Fruit fly (Drosophila melanogaster) whole organism, embryonic: ENCODE data around the gene Chd64.
A peak's percentile ranks its signal among the peaks of the same experiment; 100 is the strongest.

Experiments
- Antp ChIP-seq: fragments of 200-800 bp; sonication (Bioruptor generic); optimal IDR thresholded peaks from 3 replicates; lab custom pipeline; 2016; ENCODE audit warnings: missing biosample characterization, missing genetic modification characterization
- Atf-2 ChIP-seq: fragments of 200-800 bp; sonication (Bioruptor generic); optimal IDR thresholded peaks from 2 replicates; lab custom pipeline; 2016; ENCODE audit warnings: missing biosample characterization, missing genetic modification characterization
- Awh ChIP-seq: fragments of 200-800 bp; sonication (Bioruptor generic); IDR thresholded peaks from 2 replicates; pipeline ENCODE4, ENCODE4 v1.3.6; 2022; ENCODE audit warnings: missing biosample characterization, missing genetic modification characterization
- B-H1 ChIP-seq: fragments of 200-800 bp; sonication (Bioruptor generic); IDR thresholded peaks from 3 replicates; pipeline ENCODE4 v1.3.6; 2022; ENCODE audit warnings: missing biosample characterization, missing genetic modification characterization
- CG10209 ChIP-seq: fragments of 200-800 bp; sonication (Bioruptor generic); optimal IDR thresholded peaks from 3 replicates; lab custom pipeline; 2017; ENCODE audit warnings: missing biosample characterization, mild to moderate bottlenecking, missing genetic modification characterization, missing genetic modification reagents
- CG10267 ChIP-seq: fragments of 200-800 bp; sonication (Bioruptor generic); optimal IDR thresholded peaks from 2 replicates; lab custom pipeline; 2018; ENCODE audit warnings: missing biosample characterization, mild to moderate bottlenecking, missing genetic modification characterization, moderate library complexity
- CG10462 ChIP-seq: fragments of 200-800 bp; sonication (Bioruptor generic); optimal IDR thresholded peaks from 2 replicates; lab custom pipeline; 2016; ENCODE audit warnings: missing biosample characterization, missing genetic modification characterization
- CG12744 ChIP-seq: fragments of 200-800 bp; sonication (Bioruptor generic); optimal IDR thresholded peaks from 2 replicates; lab custom pipeline; 2016; ENCODE audit warnings: missing biosample characterization, missing genetic modification characterization
- CG14050 ChIP-seq: fragments of 200-800 bp; sonication (Bioruptor generic); IDR thresholded peaks from 3 replicates; pipeline ENCODE4 v1.3.6; 2022; ENCODE audit warnings: missing biosample characterization, missing genetic modification characterization
- CG31365 ChIP-seq: fragments of 200-800 bp; sonication (Bioruptor generic); optimal IDR thresholded peaks from 2 replicates; lab custom pipeline; 2018; ENCODE audit warnings: missing biosample characterization, mild to moderate bottlenecking, missing genetic modification characterization
- CG4328 ChIP-seq: fragments of 200-800 bp; sonication (Bioruptor generic); optimal IDR thresholded peaks from 3 replicates; lab custom pipeline; 2017; ENCODE audit warnings: missing biosample characterization, missing genetic modification reagents, missing genetic modification characterization
- CG43689 ChIP-seq: fragments of 200-800 bp; sonication (Bioruptor generic); IDR thresholded peaks from 2 replicates; pipeline ENCODE4 v1.3.6; 2022; ENCODE audit warnings: missing biosample characterization, missing genetic modification characterization
- CG4707 ChIP-seq: fragments of 200-800 bp; sonication (Bioruptor generic); optimal IDR thresholded peaks from 2 replicates; lab custom pipeline; 2018; ENCODE audit warnings: missing biosample characterization, mild to moderate bottlenecking, missing genetic modification characterization, moderate library complexity
- CG7357 ChIP-seq: fragments of 200-800 bp; sonication (Bioruptor generic); IDR thresholded peaks from 3 replicates; pipeline ENCODE4 v1.3.6; 2022; ENCODE audit warnings: missing biosample characterization, missing genetic modification characterization
- CG7556 ChIP-seq: fragments of 200-800 bp; sonication (Bioruptor generic); optimal IDR thresholded peaks from 2 replicates; lab custom pipeline; 2017; ENCODE audit warnings: missing biosample characterization, mild to moderate bottlenecking, missing genetic modification characterization
- CG8281 ChIP-seq: fragments of 200-800 bp; sonication (Bioruptor generic); optimal IDR thresholded peaks from 2 replicates; lab custom pipeline; 2018; ENCODE audit warnings: missing biosample characterization, mild to moderate bottlenecking, missing genetic modification characterization, moderate library complexity
- CG8359 ChIP-seq: fragments of 200-800 bp; sonication (Bioruptor generic); optimal IDR thresholded peaks from 2 replicates; lab custom pipeline; 2017; ENCODE audit warnings: missing biosample characterization, mild to moderate bottlenecking, missing genetic modification characterization, borderline replicate concordance
- CG8765 ChIP-seq: fragments of 200-800 bp; sonication (Bioruptor generic); IDR thresholded peaks from 2 replicates; pipeline ENCODE4 v1.3.6; 2022; ENCODE audit warnings: missing biosample characterization, missing genetic modification characterization
- CG9727 ChIP-seq: fragments of 200-800 bp; sonication (Bioruptor generic); optimal IDR thresholded peaks from 3 replicates; lab custom pipeline; 2017; ENCODE audit warnings: missing biosample characterization, mild to moderate bottlenecking, missing genetic modification characterization
- CHES-1-like ChIP-seq: fragments of 200-800 bp; sonication (Bioruptor generic); optimal IDR thresholded peaks from 2 replicates; lab custom pipeline; 2016; ENCODE audit warnings: missing biosample characterization, missing genetic modification characterization
- D19B ChIP-seq: fragments of 200-800 bp; sonication (Bioruptor generic); optimal IDR thresholded peaks from 2 replicates; lab custom pipeline; 2017; ENCODE audit warnings: missing biosample characterization, mild to moderate bottlenecking, missing genetic modification characterization
- Dad ChIP-seq: fragments of 200-800 bp; sonication (Bioruptor generic); optimal IDR thresholded peaks from 3 replicates; lab custom pipeline; 2016; ENCODE audit warnings: missing biosample characterization, missing genetic modification characterization
- E2f1 ChIP-seq: fragments of 200-800 bp; sonication (Bioruptor generic); IDR thresholded peaks from 2 replicates; pipeline ENCODE4 v1.3.6; 2022; ENCODE audit warnings: missing biosample characterization, missing genetic modification characterization
- HLHmδ ChIP-seq: fragments of 200-800 bp; sonication (Bioruptor generic); optimal IDR thresholded peaks from 2 replicates; lab custom pipeline; 2018; ENCODE audit warnings: missing biosample characterization, mild to moderate bottlenecking, missing genetic modification characterization, moderate library complexity
- Hr51 ChIP-seq, 2 experiments: fragments of 200-800 bp; sonication (Bioruptor generic); optimal IDR thresholded peaks; 2 replicates in 1 of 2; 3 replicates in 1 of 2; lab custom pipeline; 2016 to 2018; ENCODE audit warnings: missing biosample characterization in 2 of 2, missing genetic modification characterization in 2 of 2, mild to moderate bottlenecking in 1 of 2, moderate library complexity in 1 of 2
- Lpt ChIP-seq: fragments of >200 bp; optimal IDR thresholded peaks from 2 replicates; lab custom pipeline; 2018; ENCODE audit warnings: missing biosample characterization, missing genetic modification characterization
- Max ChIP-seq: fragments of 200-800 bp; sonication (Bioruptor generic); optimal IDR thresholded peaks from 2 replicates; lab custom pipeline; 2016; ENCODE audit warnings: missing biosample characterization, mild to moderate bottlenecking, missing genetic modification characterization
- Myb ChIP-seq: fragments of 200-800 bp; sonication (Bioruptor generic); optimal IDR thresholded peaks from 2 replicates; lab custom pipeline; 2016; ENCODE audit warnings: missing biosample characterization, missing genetic modification characterization
- Oli ChIP-seq: fragments of 200-800 bp; sonication (Bioruptor generic); optimal IDR thresholded peaks from 2 replicates; lab custom pipeline; 2018; ENCODE audit warnings: missing biosample characterization, mild to moderate bottlenecking, missing genetic modification characterization, moderate library complexity
- PHDP ChIP-seq: fragments of 200-800 bp; sonication (Bioruptor generic); optimal IDR thresholded peaks from 3 replicates; lab custom pipeline; 2018; ENCODE audit warnings: missing biosample characterization, mild to moderate bottlenecking, missing genetic modification characterization, moderate library complexity
- Sin3A ChIP-seq: fragments of >200 bp; optimal IDR thresholded peaks from 2 replicates; lab custom pipeline; 2018
- Six4 ChIP-seq: fragments of 200-800 bp; sonication (Bioruptor generic); optimal IDR thresholded peaks from 2 replicates; lab custom pipeline; 2016; ENCODE audit warnings: missing biosample characterization, missing genetic modification characterization
- Sox102F ChIP-seq: fragments of 200-800 bp; sonication (Bioruptor generic); optimal IDR thresholded peaks from 2 replicates; lab custom pipeline; 2018; ENCODE audit warnings: missing biosample characterization, mild to moderate bottlenecking, missing genetic modification characterization, moderate library complexity
- Sry-β ChIP-seq: fragments of 200-800 bp; sonication (Bioruptor generic); optimal IDR thresholded peaks from 2 replicates; lab custom pipeline; 2018; ENCODE audit warnings: missing biosample characterization, mild to moderate bottlenecking, missing genetic modification characterization, moderate library complexity
- Vsx1 ChIP-seq: fragments of 200-800 bp; sonication (Bioruptor generic); optimal IDR thresholded peaks from 2 replicates; lab custom pipeline; 2017; ENCODE audit warnings: missing biosample characterization, mild to moderate bottlenecking, missing genetic modification characterization, missing genetic modification reagents
- ap ChIP-seq: fragments of 200-800 bp; sonication (Bioruptor generic); IDR thresholded peaks from 2 replicates; pipeline ENCODE4 v1.3.6; 2022; ENCODE audit warnings: missing biosample characterization, missing genetic modification characterization
- ara ChIP-seq: fragments of 200-800 bp; sonication (Bioruptor generic); IDR thresholded peaks from 2 replicates; pipeline ENCODE4 v1.3.6; 2022; ENCODE audit warnings: missing biosample characterization, missing genetic modification characterization
- ase ChIP-seq: fragments of 200-800 bp; sonication (Bioruptor generic); IDR thresholded peaks from 3 replicates; pipeline ENCODE4 v1.3.6; 2022; ENCODE audit warnings: missing biosample characterization, missing genetic modification characterization
- ci ChIP-seq: fragments of 200-800 bp; sonication (Bioruptor generic); IDR thresholded peaks from 3 replicates; pipeline ENCODE4 v1.3.6; 2022; ENCODE audit warnings: missing biosample characterization, missing genetic modification characterization
- corto ChIP-seq: fragments of 200-800 bp; sonication (Bioruptor generic); optimal IDR thresholded peaks from 2 replicates; lab custom pipeline; 2016; ENCODE audit warnings: missing biosample characterization, mild to moderate bottlenecking, missing genetic modification characterization, moderate library complexity
- h ChIP-seq: fragments of >200 bp; optimal IDR thresholded peaks from 2 replicates; lab custom pipeline; 2017
- ken ChIP-seq: fragments of 200-800 bp; sonication (Bioruptor generic); IDR thresholded peaks from 3 replicates; pipeline ENCODE4 v1.3.6; 2022; ENCODE audit warnings: missing biosample characterization, missing genetic modification characterization
- pnt ChIP-seq: fragments of 200-800 bp; sonication (Bioruptor generic); optimal IDR thresholded peaks from 3 replicates; lab custom pipeline; 2016; ENCODE audit warnings: missing biosample characterization, missing genetic modification characterization
- sim ChIP-seq: fragments of 200-800 bp; sonication (Bioruptor generic); IDR thresholded peaks from 2 replicates; pipeline ENCODE4 v1.3.6; 2022; ENCODE audit warnings: missing biosample characterization, missing genetic modification characterization
- sima ChIP-seq: fragments of 200-800 bp; sonication (Bioruptor generic); optimal IDR thresholded peaks from 2 replicates; lab custom pipeline; 2016; ENCODE audit warnings: missing biosample characterization, missing genetic modification characterization
- stwl ChIP-seq: fragments of 200-800 bp; sonication (Bioruptor generic); optimal IDR thresholded peaks from 3 replicates; lab custom pipeline; 2018; ENCODE audit warnings: missing biosample characterization, mild to moderate bottlenecking, missing genetic modification characterization, moderate library complexity
- tap ChIP-seq: fragments of 200-800 bp; optimal IDR thresholded peaks from 3 replicates; lab custom pipeline; 2019; ENCODE audit warnings: missing biosample characterization, mild to moderate bottlenecking, missing genetic modification characterization, moderate library complexity
- tio ChIP-seq: fragments of 200-800 bp; sonication (Bioruptor generic); optimal IDR thresholded peaks from 2 replicates; lab custom pipeline; 2017; ENCODE audit warnings: missing biosample characterization, missing genetic modification characterization, inconsistent platforms
- tup ChIP-seq: fragments of 200-800 bp; sonication (Bioruptor generic); optimal IDR thresholded peaks from 2 replicates; lab custom pipeline; 2016; ENCODE audit warnings: missing biosample characterization, mild to moderate bottlenecking, missing genetic modification characterization, moderate library complexity
- vfl ChIP-seq: fragments of 200-800 bp; sonication (Bioruptor generic); optimal IDR thresholded peaks from 2 replicates; lab custom pipeline; 2016; ENCODE audit warnings: missing biosample characterization, missing genetic modification characterization

Gene Chd64

DNA sequence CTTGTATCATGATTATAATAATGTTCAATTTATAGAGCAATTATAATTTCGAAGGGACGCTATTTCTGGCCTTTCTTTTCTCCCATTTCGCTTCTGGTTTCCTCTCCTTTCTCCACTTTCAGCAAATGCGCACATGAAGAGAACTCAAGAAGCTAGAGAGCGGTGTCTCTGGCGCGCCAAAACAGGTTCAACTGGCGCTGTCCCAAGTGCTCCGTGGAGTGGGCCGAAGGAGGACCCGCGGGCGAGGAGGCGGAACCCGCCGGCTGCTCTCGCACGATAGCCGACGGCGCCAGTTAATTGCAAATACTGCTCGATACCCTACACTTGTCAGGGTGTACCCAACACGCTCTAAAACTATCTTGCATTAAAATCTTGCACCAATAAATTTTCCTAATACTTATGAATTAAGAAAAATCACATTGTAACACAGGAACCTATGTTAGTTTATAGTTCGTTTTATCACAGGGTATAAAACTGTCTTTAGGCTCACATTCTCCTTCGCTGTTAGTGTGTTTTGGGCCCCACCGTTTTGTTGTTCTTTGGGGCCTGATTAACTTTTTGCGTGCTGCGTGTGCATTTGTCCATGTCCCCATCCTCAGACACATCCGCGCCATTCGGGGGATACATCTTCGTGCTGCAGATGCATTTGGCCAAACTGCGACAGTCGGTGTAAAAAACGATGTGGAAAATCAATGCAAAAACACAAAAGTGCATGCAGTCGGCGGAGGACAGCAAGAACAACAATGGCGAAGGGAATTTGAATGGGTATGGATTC lies 51.8 kb downstream of the Chd64 start (continued):
- TF ChIP-seq ap (GFP tag; lab: Robert Waterston, UW) (peak; percentile 93), PHDP (tag; lab: Kevin White, UChicago) (peak; percentile 88), Awh (GFP tag; lab: Robert Waterston, UW) (peak; percentile 90), ara (GFP tag; lab: Robert Waterston, UW) (peak; percentile 88), CG4707 (peak; percentile 72), ci (GFP tag; lab: Robert Waterston, UW) (peak; percentile 98), CG8359 (GFP tag; lab: Kevin White, UChicago) (peak; percentile 26), CG10462 (GFP tag; lab: Kevin White, UChicago) (peak; percentile 36), Oli (tag; lab: Kevin White, UChicago) (peak; percentile 90), CG7556 (GFP tag; lab: Kevin White, UChicago) (peak; percentile 87), ken (peak; percentile 94), pnt (peak; percentile 84), Max (peak; percentile 67), CG43689 (GFP tag; lab: Robert Waterston, UW) (peak; percentile 86), CHES-1-like (GFP tag; lab: Kevin White, UChicago) (peak; percentile 91), tap (tag; lab: Kevin White, UChicago) (peak; percentile 85), CG8281 (tag; lab: Kevin White, UChicago) (peak; percentile 62), CG10209 (peak; percentile 84), Sry-β (GFP tag; lab: Kevin White, UChicago) (no peak), tio (GFP tag; lab: Kevin White, UChicago) (peak; percentile 73), CG8765 (GFP tag; lab: Robert Waterston, UW) (peak; percentile 65), HLHmδ (GFP tag; lab: Kevin White, UChicago) (no peak), h (lab: Kevin White, UChicago) (no peak), Atf-2 (peak; percentile 86), CG31365 (tag; lab: Kevin White, UChicago) (peak; percentile 65), vfl (GFP tag; lab: Kevin White, UChicago) (peak; percentile 58), E2f1 (GFP tag; lab: Robert Waterston, UW) (peak; percentile 87), Hr51 (GFP tag; optimal IDR thresholded peaks at IDR 0.05; lab: Kevin White, UChicago) (peak; percentile 84 to 90), Dad (GFP tag; lab: Kevin White, UChicago) (peak; percentile 76), stwl (tag; lab: Kevin White, UChicago) (no peak), CG14050 (peak; percentile 90), Antp (GFP tag; lab: Kevin White, UChicago) (peak; percentile 88), CG12744 (GFP tag; lab: Kevin White, UChicago) (peak; percentile 74), Six4 (GFP tag; lab: Kevin White, UChicago) (peak; percentile 63), ase (GFP tag; lab: Robert Waterston, UW) (peak; percentile 89), CG10267 (peak; percentile 45), B-H1 (peak; percentile 85), Lpt (GFP tag; lab: Kevin White, UChicago) (no peak), D19B (GFP tag; lab: Kevin White, UChicago) (peak; percentile 98), CG9727 (peak; percentile 84), Vsx1 (GFP tag; lab: Kevin White, UChicago) (peak; percentile 63), corto (GFP tag; lab: Kevin White, UChicago) (peak; percentile 93), Sin3A (lab: Kevin White, UChicago) (no peak), Sox102F (GFP tag; lab: Kevin White, UChicago) (peak; percentile 94), CG7357 (GFP tag; lab: Robert Waterston, UW) (peak; percentile 87), sima (GFP tag; lab: Kevin White, UChicago) (peak; percentile 39), sim (GFP tag; lab: Robert Waterston, UW) (peak; percentile 72; the same call in 1 of the 2 replicates), CG4328 (no peak), Myb (GFP tag; lab: Kevin White, UChicago) (peak; percentile 68), tup (peak; percentile 64)
